Fruit fly (Drosophila melanogaster): ENCODE data around the gene Ras64B.
A peak's percentile ranks its signal among the peaks of the same experiment; 100 is the strongest.

The Ras64B gene

DNA sequence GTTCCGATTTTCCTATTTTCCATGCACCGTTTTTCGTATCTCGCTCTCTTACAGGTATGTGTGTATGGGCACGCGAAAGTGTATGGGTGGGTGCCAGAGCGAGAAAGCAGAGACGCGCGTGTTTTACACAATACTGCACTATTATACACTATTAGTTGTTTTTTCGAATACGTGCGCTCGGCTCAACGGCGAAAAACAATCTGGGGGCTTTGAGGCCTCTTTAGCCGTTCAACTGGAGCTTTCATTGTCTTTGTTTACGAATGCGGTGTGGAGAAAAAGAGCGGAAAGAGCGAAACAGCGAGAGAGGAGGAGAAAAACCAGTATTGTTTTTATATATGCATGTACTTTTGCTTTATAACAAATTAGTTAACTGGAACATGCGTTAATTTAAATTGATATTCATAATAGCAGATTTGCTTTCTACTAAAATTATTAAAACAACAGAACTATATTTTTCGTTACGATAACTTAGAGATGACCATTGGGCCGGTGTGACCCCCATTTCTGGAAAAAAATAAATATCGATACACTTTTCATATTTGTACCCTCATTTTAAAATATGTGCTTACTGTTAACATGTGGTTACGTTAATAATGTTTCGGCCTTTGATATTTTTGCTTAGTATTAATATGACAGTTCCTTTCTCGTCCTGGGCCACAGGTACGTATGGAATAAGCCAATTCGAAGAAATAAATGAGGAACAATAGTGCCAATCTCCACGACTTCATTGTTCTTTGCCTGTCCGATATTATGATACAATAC lies 36.2 kb upstream of the Ras64B start, which contains the start of gene CG14995:
Gene CG14995, minus strand, starts transcription at position 761 of the 762 bp plus-strand sequence.
- TF ChIP-seq Gug (GFP tag; IDR thresholded peaks at IDR 0.05): no peak
- TF ChIP-seq CG7368 (GFP tag; optimal IDR thresholded peaks at IDR 0.05): no peak
- TF ChIP-seq Eip78C (GFP tag): peak; percentile 76
- peak; percentile 64; the same call in 2 of the 3 replicates for TF ChIP-seq CG6163 (GFP tag; IDR thresholded peaks at IDR 0.05)
- no peak for TF ChIP-seq CG31627 (GFP tag; optimal IDR thresholded peaks at IDR 0.05)
- peak; percentile 32 for TF ChIP-seq CG9139 (GFP tag; optimal IDR thresholded peaks at IDR 0.05)
- no peak for TF ChIP-seq Blimp-1 (GFP tag; optimal IDR thresholded peaks at IDR 0.05)
- TF ChIP-seq fkh (GFP tag; optimal IDR thresholded peaks at IDR 0.05): peak; percentile 20
- peak; percentile 37 for TF ChIP-seq Lpt (GFP tag; optimal IDR thresholded peaks at IDR 0.05)
- TF ChIP-seq CG8119 (GFP tag; IDR thresholded peaks at IDR 0.05): peak; percentile 33; the same call in 2 of the 3 replicates
- TF ChIP-seq CG16779 (tag; optimal IDR thresholded peaks at IDR 0.05): peak; percentile 57
- TF ChIP-seq CG6276 (GFP tag; optimal IDR thresholded peaks at IDR 0.05): peak; percentile 22
- TF ChIP-seq dsx (GFP tag; optimal IDR thresholded peaks at IDR 0.05; ENCODE audit: poor library complexity, severe bottlenecking): peak; percentile 67
- TF ChIP-seq Ets96B (tag; optimal IDR thresholded peaks at IDR 0.05): peak; percentile 2
- peak; percentile 37 to 75 for TF ChIP-seq ss (GFP tag; optimal IDR thresholded peaks at IDR 0.05)
- TF ChIP-seq CG6808 (GFP tag; optimal IDR thresholded peaks at IDR 0.05): peak; percentile 14
- peak; percentile 1 for TF ChIP-seq topi (GFP tag; optimal IDR thresholded peaks at IDR 0.05)
- peak; percentile 70 for TF ChIP-seq CG6854 (GFP tag; optimal IDR thresholded peaks at IDR 0.05)
- peak; percentile 19 for TF ChIP-seq fd85E (GFP tag; optimal IDR thresholded peaks at IDR 0.05)
- no peak for TF ChIP-seq vri (GFP tag; optimal IDR thresholded peaks at IDR 0.05)
- peak; percentile 77 for TF ChIP-seq svp (GFP tag)
- 0 out of 3 replicates have a peak, but pooled peaks have one; percentile 31 for TF ChIP-seq eg (GFP tag; IDR thresholded peaks at IDR 0.05)
- TF ChIP-seq Eip75B (GFP tag; optimal IDR thresholded peaks at IDR 0.05): peak; percentile 33
- TF ChIP-seq CG15336 (GFP tag; IDR thresholded peaks at IDR 0.05): peak; percentile 58; the same call in 1 of the 2 replicates
- TF ChIP-seq esn (GFP tag; optimal IDR thresholded peaks at IDR 0.05): peak; percentile 8
- peak; percentile 44 for TF ChIP-seq CG3919 (GFP tag; optimal IDR thresholded peaks at IDR 0.05)
- no peak for TF ChIP-seq spab (GFP tag; optimal IDR thresholded peaks at IDR 0.05)
- TF ChIP-seq Sox14 (GFP tag; optimal IDR thresholded peaks at IDR 0.05): peak; percentile 33
- TF ChIP-seq Sox102F (GFP tag; optimal IDR thresholded peaks at IDR 0.05): peak; percentile 15

DNA sequence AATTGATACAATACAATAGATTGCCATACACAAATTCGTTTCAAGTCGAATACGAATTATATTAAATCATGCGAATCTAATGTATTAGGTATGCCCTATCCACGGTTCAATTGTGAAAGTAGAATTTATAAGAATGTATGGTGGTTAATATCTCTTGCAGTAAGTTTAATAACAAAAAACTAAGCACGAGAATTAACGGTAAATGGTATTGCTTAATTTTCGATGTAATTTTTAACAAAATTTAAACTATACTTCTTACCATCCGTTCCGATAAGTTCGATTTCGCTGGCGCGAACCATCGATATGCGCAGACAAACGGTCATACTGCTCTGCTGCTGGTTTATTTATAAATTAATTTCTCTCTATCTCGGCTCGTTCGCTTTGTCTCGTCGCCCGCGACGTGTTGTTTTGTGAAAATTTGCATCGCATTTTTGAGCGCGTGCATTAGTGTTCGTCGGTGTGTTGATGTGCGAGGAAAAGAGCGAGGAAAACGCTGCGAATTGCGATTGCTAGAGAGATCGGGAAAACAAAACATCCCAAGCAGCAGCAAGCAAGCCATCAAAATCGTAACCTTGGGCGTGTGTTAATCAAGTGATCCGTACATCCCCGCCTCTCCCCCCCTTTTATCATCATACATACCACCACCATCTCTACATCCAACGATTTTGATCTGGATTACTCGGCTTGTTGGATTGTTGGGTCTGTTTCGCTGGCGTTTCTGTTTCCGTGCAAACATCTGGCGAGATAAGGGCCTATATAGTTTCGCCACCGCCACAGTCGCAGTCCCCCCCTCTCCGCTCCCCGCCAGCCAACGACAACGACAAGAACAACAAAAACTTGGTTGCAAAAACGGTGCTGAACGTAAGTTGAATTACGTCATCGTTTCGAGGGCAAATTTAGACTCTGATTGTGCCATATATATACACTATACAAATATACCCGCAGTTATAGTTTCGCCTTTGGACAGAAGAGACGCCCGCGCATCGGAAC lies 35.3 kb upstream of the Ras64B start, which contains the start of gene Fit1:
Gene Fit1, plus strand, starts transcription at position 307 of the 990 bp plus-strand sequence.
- TF ChIP-seq CG6792 (GFP tag; optimal IDR thresholded peaks at IDR 0.05): no peak
- TF ChIP-seq Sox102F (GFP tag; optimal IDR thresholded peaks at IDR 0.05): no peak
- TF ChIP-seq CG6854 (GFP tag; optimal IDR thresholded peaks at IDR 0.05): no peak
- TF ChIP-seq salr (GFP tag; optimal IDR thresholded peaks at IDR 0.05): no peak
- TF ChIP-seq lz (GFP tag; optimal IDR thresholded peaks at IDR 0.05): no peak
- no peak for TF ChIP-seq Sox15 (GFP tag; optimal IDR thresholded peaks at IDR 0.05)
- no peak for TF ChIP-seq CG8632 (GFP tag; optimal IDR thresholded peaks at IDR 0.05)
- no peak for TF ChIP-seq CG6276 (GFP tag; optimal IDR thresholded peaks at IDR 0.05)
- TF ChIP-seq fd59A (GFP tag; optimal IDR thresholded peaks at IDR 0.05): no peak
- no peak for TF ChIP-seq cyc (GFP tag; optimal IDR thresholded peaks at IDR 0.05)
- TF ChIP-seq topi (GFP tag; optimal IDR thresholded peaks at IDR 0.05): no peak
- no peak for TF ChIP-seq CG15336 (GFP tag; IDR thresholded peaks at IDR 0.05)
- TF ChIP-seq Eip93F (GFP tag; optimal IDR thresholded peaks at IDR 0.05): no peak
- TF ChIP-seq Ets96B (tag; optimal IDR thresholded peaks at IDR 0.05): no peak
- no peak for TF ChIP-seq CG8119 (GFP tag; IDR thresholded peaks at IDR 0.05)
- TF ChIP-seq dac (GFP tag; optimal IDR thresholded peaks at IDR 0.05): no peak
- TF ChIP-seq Hr38 (GFP tag; optimal IDR thresholded peaks at IDR 0.05): no peak
- TF ChIP-seq CG3032 (tag; optimal IDR thresholded peaks at IDR 0.05): no peak
- no peak for TF ChIP-seq spab (GFP tag; optimal IDR thresholded peaks at IDR 0.05)
- TF ChIP-seq CG16779 (tag; optimal IDR thresholded peaks at IDR 0.05): no peak
- TF ChIP-seq Lpt (GFP tag; optimal IDR thresholded peaks at IDR 0.05): no peak
- no peak for TF ChIP-seq esn (GFP tag; optimal IDR thresholded peaks at IDR 0.05)
- TF ChIP-seq OdsH (GFP tag; optimal IDR thresholded peaks at IDR 0.05): no peak
- TF ChIP-seq CG4318 (GFP tag; optimal IDR thresholded peaks at IDR 0.05): no peak
- TF ChIP-seq CG34406 (GFP tag; optimal IDR thresholded peaks at IDR 0.05): no peak
- 0 out of 3 replicates have a peak, but pooled peaks have one; percentile 22 for TF ChIP-seq eg (GFP tag; IDR thresholded peaks at IDR 0.05)
- peak; percentile 43 for TF ChIP-seq fkh (GFP tag; optimal IDR thresholded peaks at IDR 0.05)
- peak; percentile 41 for TF ChIP-seq Sox14 (GFP tag; optimal IDR thresholded peaks at IDR 0.05)
- TF ChIP-seq CG7368 (GFP tag; optimal IDR thresholded peaks at IDR 0.05): no peak
- peak; percentile 20 to 28 for TF ChIP-seq ss (GFP tag; optimal IDR thresholded peaks at IDR 0.05)

All from whole organism, prepupa.